Worm (Caenorhabditis elegans) whole organism, mixed stage, embryonic: ENCODE measurements around the gene F53F4.17.

Experiments
- bed-3 ChIP-seq: fragments of 200-800 bp; sonication (Bioruptor generic); optimal IDR thresholded peaks from 3 replicates; lab custom pipeline; 2018; ENCODE audit warnings: mild to moderate bottlenecking, missing genetic modification characterization, moderate library complexity, missing compliant biosample characterization
- lsy-2 ChIP-seq: fragments of 150-350 bp; optimal IDR thresholded peaks from 2 replicates; lab custom pipeline; 2014; ENCODE audit warnings: missing biosample characterization, missing genetic modification characterization
- mep-1 ChIP-seq: fragments of 150-350 bp; optimal IDR thresholded peaks from 2 replicates; lab custom pipeline; 2017; ENCODE audit warnings: missing biosample characterization, missing genetic modification reagents, missing genetic modification characterization, inconsistent platforms
- mls-2 ChIP-seq: sonication (generic microtip); optimal IDR thresholded peaks from 2 replicates; lab custom pipeline; 2016; ENCODE audit warnings: mild to moderate bottlenecking, missing genetic modification characterization, moderate library complexity, missing compliant biosample characterization
- nhr-237 ChIP-seq: fragments of 150-350 bp; optimal IDR thresholded peaks from 2 replicates; lab custom pipeline; 2014; ENCODE audit warnings: missing biosample characterization, missing genetic modification characterization
- nhr-28 ChIP-seq: fragments of 150-350 bp; optimal IDR thresholded peaks from 2 replicates; lab custom pipeline; 2014; ENCODE audit warnings: missing biosample characterization, missing genetic modification characterization
- snpc-4 ChIP-seq: fragments of 150-350 bp; optimal IDR thresholded peaks from 2 replicates; lab custom pipeline; 2014; ENCODE audit warnings: missing biosample characterization, missing genetic modification characterization
- unc-39 ChIP-seq: fragments of 150-350 bp; optimal IDR thresholded peaks from 2 replicates; lab custom pipeline; 2014; ENCODE audit warnings: missing biosample characterization, missing genetic modification characterization
- unc-62 ChIP-seq: fragments of 150-350 bp; optimal IDR thresholded peaks from 2 replicates; lab custom pipeline; 2014; ENCODE audit warnings: missing biosample characterization, missing genetic modification reagents, missing genetic modification characterization
- ztf-11 ChIP-seq: fragments of 150-350 bp; optimal IDR thresholded peaks from 2 replicates; lab custom pipeline; 2014; ENCODE audit warnings: missing biosample characterization, missing genetic modification characterization

- TF ChIP-seq ztf-11 (tag; lab: Kevin White, UChicago), result no peak
- no peak for TF ChIP-seq lsy-2 (tag; lab: Kevin White, UChicago)
- TF ChIP-seq bed-3 (GFP tag; lab: Kevin White, UChicago), result no peak
- no peak for TF ChIP-seq nhr-28
- TF ChIP-seq snpc-4 (tag; lab: Kevin White, UChicago), result no peak
- TF ChIP-seq nhr-237 (tag; lab: Kevin White, UChicago), result no peak
- TF ChIP-seq unc-39 (tag; lab: Kevin White, UChicago), result no peak
- no peak for TF ChIP-seq mep-1 (tag; lab: Kevin White, UChicago)
- TF ChIP-seq mls-2 (tag; lab: Kevin White, UChicago), result no peak
- no peak for TF ChIP-seq unc-62 (GFP tag; lab: Kevin White, UChicago)
Measured at ce11 chrV:13562748-13563147, 25.3 kb upstream of the F53F4.17 start.
